Fruit fly (Drosophila melanogaster) Kc167 (cell line): ENCODE results near the gene ETHR.

Experiments
- h ChIP-seq: fragments of >200 bp; optimal IDR thresholded peaks from 3 replicates; lab custom pipeline; 2018; ENCODE audit warnings: missing external identifiers
- insv ChIP-seq: fragments of >200 bp; optimal IDR thresholded peaks from 3 replicates; lab custom pipeline; 2018; ENCODE audit warnings: missing external identifiers
- ttk ChIP-seq: sonication (Bioruptor generic); optimal IDR thresholded peaks from 2 replicates; lab custom pipeline; 2017; ENCODE audit warnings: missing external identifiers

- no peak for TF ChIP-seq h (lab: Kevin White, UChicago)
- no peak for TF ChIP-seq ttk (lab: Kevin White, UChicago)
- TF ChIP-seq insv, result no peak
These were observed 42.3 kb downstream of the ETHR start for dm6 chr3R:21289071-21289613.
